Fruit fly (Drosophila melanogaster) whole organism, embryonic: Measurements from ENCODE around the gene CG44476.

ENCODE experiments used
- B-H2 ChIP-seq: fragments of 200-800 bp; sonication (Bioruptor generic); optimal IDR thresholded peaks from 2 replicates; lab custom pipeline; 2018; ENCODE audit warnings: missing biosample characterization, mild to moderate bottlenecking, missing genetic modification characterization
- Bdp1 ChIP-seq: fragments of 200-800 bp; sonication (Bioruptor generic); optimal IDR thresholded peaks from 3 replicates; lab custom pipeline; 2016; ENCODE audit warnings: missing biosample characterization, missing genetic modification characterization
- Bgb ChIP-seq: fragments of 200-800 bp; sonication (Bioruptor generic); IDR thresholded peaks from 2 replicates; pipeline ENCODE4 v1.3.6; 2022; ENCODE audit warnings: missing biosample characterization, missing genetic modification characterization; ENCODE audit not compliant: partially characterized antibody
- CG10565 ChIP-seq: fragments of 200-800 bp; sonication (Bioruptor generic); optimal IDR thresholded peaks from 3 replicates; lab custom pipeline; 2016; ENCODE audit warnings: missing biosample characterization, mild to moderate bottlenecking, missing genetic modification characterization
- CG11456 ChIP-seq: fragments of 200-800 bp; sonication (Bioruptor generic); IDR thresholded peaks from 3 replicates; pipeline ENCODE4 v1.3.6; 2022; ENCODE audit warnings: missing biosample characterization, missing genetic modification characterization
- CG12219 ChIP-seq: fragments of 200-800 bp; sonication (Bioruptor generic); optimal IDR thresholded peaks from 3 replicates; lab custom pipeline; 2018; ENCODE audit warnings: missing biosample characterization, mild to moderate bottlenecking, missing genetic modification characterization
- CG1233 ChIP-seq: fragments of 200-800 bp; sonication (Bioruptor generic); optimal IDR thresholded peaks from 4 replicates; lab custom pipeline; 2018; ENCODE audit warnings: missing biosample characterization, mild to moderate bottlenecking, missing genetic modification characterization
- CG17361 ChIP-seq: fragments of 200-800 bp; sonication (Bioruptor generic); IDR thresholded peaks from 3 replicates; pipeline ENCODE4 v1.3.6; 2022; ENCODE audit warnings: missing biosample characterization, missing genetic modification characterization
- CG17385 ChIP-seq: fragments of 200-800 bp; sonication (Bioruptor generic); optimal IDR thresholded peaks from 3 replicates; lab custom pipeline; 2018; ENCODE audit warnings: missing biosample characterization, mild to moderate bottlenecking, missing genetic modification characterization
- CG1792 ChIP-seq: fragments of 200-800 bp; sonication (Bioruptor generic); optimal IDR thresholded peaks from 2 replicates; lab custom pipeline; 2016; ENCODE audit warnings: missing biosample characterization, missing genetic modification characterization
- CG2712 ChIP-seq: fragments of 200-800 bp; optimal IDR thresholded peaks from 3 replicates; lab custom pipeline; 2019; ENCODE audit warnings: missing biosample characterization, mild to moderate bottlenecking, missing genetic modification characterization, moderate library complexity
- CG2889 ChIP-seq: fragments of 200-800 bp; sonication (Bioruptor generic); IDR thresholded peaks from 3 replicates; pipeline ENCODE4 v1.3.6; 2022; ENCODE audit warnings: missing biosample characterization, missing genetic modification characterization
- CG32767 ChIP-seq: fragments of 200-800 bp; sonication (Bioruptor generic); IDR thresholded peaks from 2 replicates; pipeline ENCODE4 v1.3.6; 2022; ENCODE audit warnings: missing biosample characterization, missing genetic modification characterization
- CG33557 ChIP-seq: fragments of 200-800 bp; sonication (Bioruptor generic); optimal IDR thresholded peaks from 2 replicates; lab custom pipeline; 2019; ENCODE audit warnings: missing biosample characterization, mild to moderate bottlenecking, missing genetic modification characterization, moderate library complexity
- CG3726 ChIP-seq: fragments of 200-800 bp; sonication (Bioruptor generic); IDR thresholded peaks from 3 replicates; pipeline ENCODE4, ENCODE4 v1.3.6; 2022; ENCODE audit warnings: missing biosample characterization, missing genetic modification characterization
- CG4707 ChIP-seq: fragments of 200-800 bp; sonication (Bioruptor generic); optimal IDR thresholded peaks from 2 replicates; lab custom pipeline; 2018; ENCODE audit warnings: missing biosample characterization, mild to moderate bottlenecking, missing genetic modification characterization, moderate library complexity
- CG6689 ChIP-seq: fragments of 200-800 bp; sonication (Bioruptor generic); IDR thresholded peaks from 2 replicates; pipeline ENCODE4 v1.3.6; 2022; ENCODE audit warnings: missing biosample characterization, missing genetic modification characterization
- CG8359 ChIP-seq: fragments of 200-800 bp; sonication (Bioruptor generic); optimal IDR thresholded peaks from 2 replicates; lab custom pipeline; 2017; ENCODE audit warnings: missing biosample characterization, mild to moderate bottlenecking, missing genetic modification characterization, borderline replicate concordance
- Dp ChIP-seq: fragments of 200-800 bp; sonication (Bioruptor generic); optimal IDR thresholded peaks from 2 replicates; lab custom pipeline; 2018; ENCODE audit warnings: missing biosample characterization, mild to moderate bottlenecking, missing genetic modification characterization, moderate library complexity
- E2f2 ChIP-seq: fragments of 200-800 bp; sonication (Bioruptor generic); IDR thresholded peaks from 2 replicates; pipeline ENCODE4 v1.3.6; 2022; ENCODE audit warnings: missing biosample characterization, missing genetic modification characterization
- Fer2 ChIP-seq: fragments of 200-800 bp; sonication (Bioruptor generic); optimal IDR thresholded peaks from 2 replicates; lab custom pipeline; 2018; ENCODE audit warnings: missing biosample characterization, mild to moderate bottlenecking, missing genetic modification characterization, moderate library complexity
- GATAe ChIP-seq: fragments of 200-800 bp; sonication (Bioruptor generic); conservative IDR thresholded peaks from 2 replicates; pipeline ENCODE4 v1.3.6; 2022; ENCODE audit warnings: missing biosample characterization, missing genetic modification characterization
- H2.0 ChIP-seq: fragments of 200-800 bp; sonication (Bioruptor generic); IDR thresholded peaks from 2 replicates; pipeline ENCODE4 v1.3.6; 2022; ENCODE audit warnings: missing biosample characterization, missing genetic modification characterization
- Hsf ChIP-seq: fragments of 200-800 bp; sonication (Bioruptor generic); optimal IDR thresholded peaks from 3 replicates; lab custom pipeline; 2016; ENCODE audit warnings: missing biosample characterization, missing genetic modification characterization
- MBD-R2 ChIP-seq: fragments of 200-800 bp; sonication (Bioruptor generic); IDR thresholded peaks from 2 replicates; pipeline ENCODE4 v1.3.6; 2022; ENCODE audit warnings: missing biosample characterization, missing genetic modification characterization
- Max ChIP-seq: fragments of 200-800 bp; sonication (Bioruptor generic); optimal IDR thresholded peaks from 2 replicates; lab custom pipeline; 2016; ENCODE audit warnings: missing biosample characterization, mild to moderate bottlenecking, missing genetic modification characterization
- NFAT ChIP-seq: fragments of 200-800 bp; sonication (Bioruptor generic); IDR thresholded peaks from 2 replicates; pipeline ENCODE4 v1.3.6; 2022; ENCODE audit warnings: missing biosample characterization, missing genetic modification characterization
- Nf-YB ChIP-seq: fragments of 200-800 bp; sonication (Bioruptor generic); optimal IDR thresholded peaks from 3 replicates; lab custom pipeline; 2019; ENCODE audit warnings: missing biosample characterization, mild to moderate bottlenecking, missing genetic modification characterization, moderate library complexity
- Sry-δ ChIP-seq: fragments of 200-800 bp; sonication (Bioruptor generic); optimal IDR thresholded peaks from 2 replicates; lab custom pipeline; 2016; ENCODE audit warnings: missing biosample characterization, missing genetic modification characterization
- Xrp1 ChIP-seq: fragments of 200-800 bp; sonication (Bioruptor generic); IDR thresholded peaks from 2 replicates; pipeline ENCODE4 v1.3.6; 2022; ENCODE audit warnings: missing biosample characterization, missing genetic modification characterization
- ash1 ChIP-seq: fragments of 200-800 bp; sonication (Bioruptor generic); optimal IDR thresholded peaks from 2 replicates; lab custom pipeline; 2018; ENCODE audit warnings: missing biosample characterization, mild to moderate bottlenecking, missing genetic modification characterization
- caup ChIP-seq: fragments of 200-800 bp; sonication (Bioruptor generic); optimal IDR thresholded peaks from 3 replicates; lab custom pipeline; 2017; ENCODE audit warnings: missing biosample characterization, mild to moderate bottlenecking, missing genetic modification characterization, moderate library complexity; ENCODE audit not compliant: severe bottlenecking
- chn ChIP-seq: fragments of 200-800 bp; sonication (Bioruptor generic); optimal IDR thresholded peaks from 2 replicates; lab custom pipeline; 2016; ENCODE audit warnings: missing biosample characterization, missing genetic modification characterization
- dati ChIP-seq: fragments of 200-800 bp; sonication (Bioruptor generic); IDR thresholded peaks from 2 replicates; pipeline ENCODE4 v1.3.6; 2022; ENCODE audit warnings: missing biosample characterization, missing genetic modification characterization
- emc ChIP-seq: fragments of 200-800 bp; sonication (Bioruptor generic); optimal IDR thresholded peaks from 2 replicates; lab custom pipeline; 2016; ENCODE audit warnings: missing biosample characterization, missing genetic modification characterization
- ewg ChIP-seq: fragments of 200-800 bp; sonication (Bioruptor generic); optimal IDR thresholded peaks from 3 replicates; lab custom pipeline; 2017; ENCODE audit warnings: mild to moderate bottlenecking, missing biosample characterization, missing genetic modification reagents, missing genetic modification characterization
- fd102C ChIP-seq: fragments of 200-800 bp; sonication (Bioruptor generic); optimal IDR thresholded peaks from 2 replicates; lab custom pipeline; 2018; ENCODE audit warnings: missing biosample characterization, mild to moderate bottlenecking, missing genetic modification characterization, moderate library complexity
- fu2 ChIP-seq: fragments of 200-800 bp; sonication (Bioruptor generic); optimal IDR thresholded peaks from 2 replicates; lab custom pipeline; 2016; ENCODE audit warnings: missing biosample characterization, missing genetic modification characterization
- her ChIP-seq: fragments of 200-800 bp; sonication (Bioruptor generic); optimal IDR thresholded peaks from 2 replicates; lab custom pipeline; 2016; ENCODE audit warnings: missing biosample characterization, missing genetic modification characterization
- kay ChIP-seq: fragments of 200-800 bp; sonication (Bioruptor generic); optimal IDR thresholded peaks from 2 replicates; lab custom pipeline; 2016; ENCODE audit warnings: missing biosample characterization, missing genetic modification characterization
- nau ChIP-seq: fragments of 200-800 bp; sonication (Bioruptor generic); optimal IDR thresholded peaks from 3 replicates; lab custom pipeline; 2017; ENCODE audit warnings: missing biosample characterization, mild to moderate bottlenecking, missing genetic modification characterization, missing genetic modification reagents
- nmo ChIP-seq: fragments of 200-800 bp; sonication (Bioruptor generic); optimal IDR thresholded peaks from 2 replicates; lab custom pipeline; 2018; ENCODE audit warnings: missing biosample characterization, mild to moderate bottlenecking, missing genetic modification characterization, moderate library complexity
- p53 ChIP-seq: fragments of 200-800 bp; sonication (Bioruptor generic); optimal IDR thresholded peaks from 2 replicates; lab custom pipeline; 2016; ENCODE audit warnings: missing biosample characterization, missing genetic modification characterization
- pan ChIP-seq, 4 experiments: fragments of >200 bp in 3 of 4; fragments of 200-800 bp in 1 of 4; sonication (Bioruptor generic) in 1 of 4; optimal IDR thresholded peaks in 3 of 4; IDR thresholded peaks in 1 of 4; 2 replicates each; pipeline versions ENCODE4 v1.3.6 to Lab custom; 2017 to 2022; ENCODE audit warnings: missing biosample characterization in 2 of 4, missing genetic modification characterization in 2 of 4, mixed read lengths in 1 of 4
- repo ChIP-seq: fragments of 200-800 bp; sonication (Bioruptor generic); optimal IDR thresholded peaks from 2 replicates; lab custom pipeline; 2016; ENCODE audit warnings: missing biosample characterization, missing genetic modification characterization
- sug ChIP-seq: fragments of 200-800 bp; optimal IDR thresholded peaks from 2 replicates; lab custom pipeline; 2019; ENCODE audit warnings: missing biosample characterization, mild to moderate bottlenecking, missing genetic modification characterization, moderate library complexity
- tap ChIP-seq: fragments of 200-800 bp; optimal IDR thresholded peaks from 3 replicates; lab custom pipeline; 2019; ENCODE audit warnings: missing biosample characterization, mild to moderate bottlenecking, missing genetic modification characterization, moderate library complexity
- tup ChIP-seq: fragments of 200-800 bp; sonication (Bioruptor generic); optimal IDR thresholded peaks from 2 replicates; lab custom pipeline; 2016; ENCODE audit warnings: missing biosample characterization, mild to moderate bottlenecking, missing genetic modification characterization, moderate library complexity
- vvl ChIP-seq: fragments of 200-800 bp; sonication (Bioruptor generic); IDR thresholded peaks from 2 replicates; pipeline ENCODE4 v1.3.6; 2022; ENCODE audit warnings: missing biosample characterization, missing genetic modification characterization
- zfh2 ChIP-seq: fragments of 200-800 bp; sonication (Bioruptor generic); optimal IDR thresholded peaks from 2 replicates; lab custom pipeline; 2016; ENCODE audit warnings: missing biosample characterization, missing genetic modification characterization

CG44476 gene

DNA sequence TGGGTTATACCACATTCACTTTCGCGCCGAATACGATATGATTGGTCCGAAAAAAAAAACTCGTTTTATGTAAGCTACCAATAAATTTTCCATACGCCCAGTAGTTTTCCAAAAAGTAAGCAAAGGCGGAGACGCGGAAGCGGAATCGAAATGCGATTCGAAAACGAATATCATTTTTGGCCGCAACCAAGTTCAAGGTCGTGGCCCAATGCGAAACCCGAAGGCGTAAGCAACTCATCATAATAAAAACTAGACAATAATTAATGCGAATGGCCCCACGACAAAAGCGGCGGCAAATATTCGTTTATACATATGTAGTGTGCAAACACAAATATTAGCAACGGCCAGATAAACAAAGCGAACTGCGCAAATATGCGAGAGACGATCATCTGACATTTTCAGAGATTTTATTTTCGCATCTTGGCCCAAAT is 23.5 kb upstream of the CG44476 start (continued):
- TF ChIP-seq caup (GFP tag; lab: Kevin White, UChicago) (peak; percentile 82), Xrp1 (GFP tag; lab: Robert Waterston, UW) (peak; percentile 25; the same call in 1 of the 2 replicates), E2f2 (GFP tag; lab: Robert Waterston, UW) (no peak; the same call in 1 of the 2 replicates), CG17385 (GFP tag; lab: Kevin White, UChicago) (peak; percentile 21), zfh2 (GFP tag; lab: Kevin White, UChicago) (peak; percentile 32), nau (GFP tag; lab: Kevin White, UChicago) (no peak), nmo (GFP tag; lab: Kevin White, UChicago) (no peak), CG11456 (GFP tag; lab: Robert Waterston, UW) (peak; percentile 46; the same call in 1 of the 3 replicates), Hsf (GFP tag; lab: Kevin White, UChicago) (no peak), Nf-YB (no peak), CG6689 (GFP tag; lab: Robert Waterston, UW) (no peak), Max (GFP tag; lab: Kevin White, UChicago) (no peak), CG33557 (GFP tag; lab: Kevin White, UChicago) (no peak), Bgb (GFP tag; lab: Robert Waterston, UW) (no peak), tap (tag; lab: Kevin White, UChicago) (no peak), her (peak; percentile 4), Dp (GFP tag; lab: Kevin White, UChicago) (no peak), CG4707 (GFP tag; lab: Kevin White, UChicago) (no peak), CG3726 (GFP tag; lab: Robert Waterston, UW) (no peak), ash1 (GFP tag; lab: Kevin White, UChicago) (peak; percentile 18), CG2712 (no peak), kay (no peak), CG1233 (GFP tag; lab: Kevin White, UChicago) (peak; percentile 42), CG2889 (GFP tag; lab: Robert Waterston, UW) (no peak), CG32767 (GFP tag; lab: Robert Waterston, UW) (no peak), GATAe (GFP tag; lab: Robert Waterston, UW) (no peak), sug (peak; percentile 47), Bdp1 (GFP tag; lab: Kevin White, UChicago) (no peak), ewg (GFP tag; lab: Kevin White, UChicago) (no peak), Sry-δ (GFP tag; lab: Kevin White, UChicago) (no peak), CG12219 (GFP tag; lab: Kevin White, UChicago) (no peak), NFAT (GFP tag; lab: Robert Waterston, UW) (peak; percentile 80; the same call in 1 of the 2 replicates), fu2 (peak; percentile 4), MBD-R2 (GFP tag; lab: Robert Waterston, UW) (no peak), CG8359 (GFP tag; lab: Kevin White, UChicago) (no peak), CG1792 (GFP tag; lab: Kevin White, UChicago) (peak; percentile 57), dati (GFP tag; lab: Robert Waterston, UW) (no peak), B-H2 (GFP tag; lab: Kevin White, UChicago) (peak; percentile 71), repo (no peak), Fer2 (no peak), fd102C (GFP tag; lab: Kevin White, UChicago) (no peak), H2.0 (GFP tag; lab: Robert Waterston, UW) (no peak), CG10565 (GFP tag; lab: Kevin White, UChicago) (no peak), p53 (GFP tag; lab: Kevin White, UChicago) (no peak), CG17361 (GFP tag; lab: Robert Waterston, UW) (no peak), chn (GFP tag; lab: Kevin White, UChicago) (no peak), emc (GFP tag; lab: Kevin White, UChicago) (no peak), vvl (GFP tag; lab: Robert Waterston, UW) (peak; percentile 35; the same call in 1 of the 2 replicates), tup (GFP tag; lab: Kevin White, UChicago) (no peak), pan (optimal IDR thresholded peaks at IDR 0.05; lab: Kevin White, UChicago) (no peak), pan (GFP tag; optimal IDR thresholded peaks at IDR 0.05 in 1 of 2, IDR thresholded peaks at IDR 0.05 in 1 of 2) (peak in 1 of 2 experiments; percentile 16)
